Fruit fly (Drosophila melanogaster): ENCODE data around the gene CG1275.
A peak's percentile ranks its signal among the peaks of the same experiment; 100 is the strongest.

CG1275 gene

DNA sequence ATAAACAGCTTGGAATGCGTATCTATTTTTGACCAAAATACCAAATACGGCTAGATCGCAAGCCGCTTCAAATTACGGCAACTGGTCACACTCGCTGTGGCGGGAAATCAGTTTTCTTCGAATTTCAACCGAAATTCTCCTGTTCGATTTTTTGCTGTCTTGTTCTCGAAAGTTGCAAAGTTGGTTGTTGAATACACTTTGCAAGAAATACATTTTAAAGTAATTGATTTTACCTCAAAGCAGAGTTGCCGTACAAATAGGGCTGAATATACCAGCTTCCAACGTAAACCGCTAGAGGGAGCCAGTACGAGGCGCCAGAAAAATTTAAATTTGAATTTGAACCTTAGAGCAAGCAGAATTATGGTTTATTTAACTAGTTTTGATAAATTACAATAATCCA lies 20.2 kb downstream of the CG1275 start, which contains the start of gene CG9018 (continued):
- TF ChIP-seq CG42726 (GFP tag; IDR thresholded peaks at IDR 0.05; ENCODE audit: partially characterized antibody) (peak; percentile 11; the same call in 1 of the 2 replicates), ham (GFP tag; IDR thresholded peaks at IDR 0.05) (no peak), dpn (GFP tag; optimal IDR thresholded peaks at IDR 0.05) (peak in 1 of 2 experiments; percentile 29), D19B (GFP tag; optimal IDR thresholded peaks at IDR 0.05) (no peak), Tbp (GFP tag; optimal IDR thresholded peaks at IDR 0.05) (no peak), Spps (tag; optimal IDR thresholded peaks at IDR 0.05) (no peak), Pdp1 (GFP tag; optimal IDR thresholded peaks at IDR 0.05) (no peak), fd102C (GFP tag; optimal IDR thresholded peaks at IDR 0.05) (no peak), p53 (GFP tag; optimal IDR thresholded peaks at IDR 0.05) (peak; percentile 32), corto (GFP tag; optimal IDR thresholded peaks at IDR 0.05) (no peak), CG14710 (tag; optimal IDR thresholded peaks at IDR 0.05) (peak; percentile 77), CG4820 (GFP tag; optimal IDR thresholded peaks at IDR 0.05) (no peak), CG15514 (GFP tag; optimal IDR thresholded peaks at IDR 0.05) (peak; percentile 48), hkb (optimal IDR thresholded peaks at IDR 0.05) (peak; percentile 95), hkb (GFP tag; IDR thresholded peaks at IDR 0.05) (no peak), row (GFP tag; IDR thresholded peaks at IDR 0.05) (0 out of 3 replicates have a peak, but pooled peaks have one; percentile 5), zen (tag; optimal IDR thresholded peaks at IDR 0.05) (peak; percentile 20), bcd (GFP tag; optimal IDR thresholded peaks at IDR 0.05) (no peak), da (GFP tag; optimal IDR thresholded peaks at IDR 0.05) (peak; percentile 37), CG12769 (tag; optimal IDR thresholded peaks at IDR 0.05) (no peak), knrl (GFP tag; IDR thresholded peaks at IDR 0.05; ENCODE audit: partially characterized antibody) (peak; percentile 34; the same call in 1 of the 3 replicates), trem (tag; optimal IDR thresholded peaks at IDR 0.05) (peak; percentile 74), CG13894 (tag; optimal IDR thresholded peaks at IDR 0.05) (no peak), Dp (GFP tag; optimal IDR thresholded peaks at IDR 0.05) (peak; percentile 94), vnd (GFP tag; IDR thresholded peaks at IDR 0.05; ENCODE audit: partially characterized antibody) (no peak; the same call in 2 of the 3 replicates), al (GFP tag; IDR thresholded peaks at IDR 0.05) (no peak), CoRest (tag; optimal IDR thresholded peaks at IDR 0.05) (peak; percentile 56), CG8388 (GFP tag; optimal IDR thresholded peaks at IDR 0.05) (no peak), Hmr (GFP tag; optimal IDR thresholded peaks at IDR 0.05) (peak; percentile 33), nmo (GFP tag; optimal IDR thresholded peaks at IDR 0.05) (peak; percentile 72), Med (GFP tag) (peak; percentile 15), phol (tag; optimal IDR thresholded peaks at IDR 0.05) (peak; percentile 49), CG7963 (GFP tag; IDR thresholded peaks at IDR 0.05; ENCODE audit: partially characterized antibody) (0 out of 3 replicates have a peak, but pooled peaks have one; percentile 16), Doc2 (GFP tag; IDR thresholded peaks at IDR 0.05) (no peak), CG11560 (tag; IDR thresholded peaks at IDR 0.05) (no peak), Sin3A (optimal IDR thresholded peaks at IDR 0.05) (peak; percentile 97)

dm6 chr3L:2229172-2229696 lies 28.0 kb downstream of the CG1275 start, which contains the start of gene Oseg2:
Oseg2 (plus strand) TSS chr3L:2229646.
- TF ChIP-seq CG34422 (GFP tag; IDR thresholded peaks at IDR 0.05) (peak; percentile 71; the same call in 1 of the 3 replicates), dmrt11E (tag; optimal IDR thresholded peaks at IDR 0.05) (no peak), bigmax (GFP tag; optimal IDR thresholded peaks at IDR 0.05) (no peak), nerfin-1 (tag; optimal IDR thresholded peaks at IDR 0.05) (peak; percentile 49), chinmo (GFP tag; IDR thresholded peaks at IDR 0.05; ENCODE audit: partially characterized antibody) (0 out of 4 replicates have a peak, but pooled peaks have one; percentile 53), kah (GFP tag; optimal IDR thresholded peaks at IDR 0.05) (peak; percentile 37), Adf1 (GFP tag; IDR thresholded peaks at IDR 0.05) (peak; percentile 68; the same call in 1 of the 2 replicates), CG6765 (GFP tag; optimal IDR thresholded peaks at IDR 0.05) (no peak), HLH4C (GFP tag; IDR thresholded peaks at IDR 0.05; ENCODE audit: partially characterized antibody) (0 out of 3 replicates have a peak, but pooled peaks have one; percentile 9), ewg (GFP tag; optimal IDR thresholded peaks at IDR 0.05) (peak; percentile 99), CG8359 (GFP tag; optimal IDR thresholded peaks at IDR 0.05; ENCODE audit: borderline replicate concordance) (no peak), pros (GFP tag; optimal IDR thresholded peaks at IDR 0.05) (peak; percentile 56), Trl (optimal IDR thresholded peaks at IDR 0.05) (peak; percentile 4 to 34), Trl (GFP tag; optimal IDR thresholded peaks at IDR 0.05) (no peak), Pdp1 (GFP tag; optimal IDR thresholded peaks at IDR 0.05) (no peak), Rfx (GFP tag; IDR thresholded peaks at IDR 0.05) (peak; percentile 17; the same call in 1 of the 2 replicates)
